Fruit fly (Drosophila melanogaster): Measurements from ENCODE around the gene ND-B18.

dm6 chrX:15029864-15030263 lies 33.7 kb upstream of the ND-B18 start:
- TF ChIP-seq CTCF (optimal IDR thresholded peaks at IDR 0.05), result no peak
- no peak for TF ChIP-seq CG8478 (optimal IDR thresholded peaks at IDR 0.05)
